Fruit fly (Drosophila melanogaster): ENCODE measurements around the gene CG14995.

- no peak for TF ChIP-seq usp (GFP tag; optimal IDR thresholded peaks at IDR 0.05)
- no peak for TF ChIP-seq psq (optimal IDR thresholded peaks at IDR 0.05)
- no peak for TF ChIP-seq Dll (optimal IDR thresholded peaks at IDR 0.05)
Observed at dm6 chr3L:4085867-4086266, 17.2 kb downstream of the CG14995 start.

Data from whole organism.